Fruit fly (Drosophila melanogaster): ENCODE results near the gene cpx.

cpx gene

DNA sequence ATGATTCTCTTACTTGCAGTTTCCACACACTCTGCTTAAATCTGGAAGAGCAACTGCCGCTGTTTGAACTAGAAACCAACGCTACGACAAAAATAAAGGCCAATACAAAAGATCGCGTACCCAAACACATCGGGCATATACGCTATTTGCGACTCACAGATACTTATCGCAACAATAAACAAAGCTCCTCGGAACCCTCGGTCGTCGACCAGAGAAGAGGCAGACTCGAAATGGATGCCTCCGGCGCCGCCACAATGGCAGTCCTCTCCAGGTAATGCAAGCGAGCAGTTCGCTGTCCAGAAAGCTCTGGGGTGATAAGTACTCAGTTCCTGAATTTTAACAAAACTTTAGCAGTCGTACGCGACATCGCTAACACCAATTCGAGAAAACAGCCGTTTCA lies 43.5 kb upstream of the cpx start:
- TF ChIP-seq Jra (GFP tag; optimal IDR thresholded peaks at IDR 0.05) (peak; percentile 10), brk (GFP tag; optimal IDR thresholded peaks at IDR 0.05) (no peak), Dfd (GFP tag; optimal IDR thresholded peaks at IDR 0.05) (no peak), br (GFP tag; optimal IDR thresholded peaks at IDR 0.05) (peak; percentile 40), Vsx2 (GFP tag; optimal IDR thresholded peaks at IDR 0.05; ENCODE audit: partially characterized antibody) (no peak), rgr (GFP tag; optimal IDR thresholded peaks at IDR 0.05) (peak; percentile 5), h (GFP tag; optimal IDR thresholded peaks at IDR 0.05) (peak; percentile 32), pan (optimal IDR thresholded peaks at IDR 0.05) (no peak), Mio (GFP tag; optimal IDR thresholded peaks at IDR 0.05) (no peak), Hr83 (GFP tag; optimal IDR thresholded peaks at IDR 0.05; ENCODE audit: poor library complexity, severe bottlenecking) (peak; percentile 81), ey (GFP tag; optimal IDR thresholded peaks at IDR 0.05) (no peak), CG32264 (GFP tag; optimal IDR thresholded peaks at IDR 0.05) (no peak), Dif (GFP tag; optimal IDR thresholded peaks at IDR 0.05; ENCODE audit: partially characterized antibody) (peak; percentile 56), sage (GFP tag; optimal IDR thresholded peaks at IDR 0.05) (no peak), Sp1 (GFP tag; optimal IDR thresholded peaks at IDR 0.05) (peak; percentile 14), psq (GFP tag; optimal IDR thresholded peaks at IDR 0.05) (no peak), Abd-B (GFP tag; optimal IDR thresholded peaks at IDR 0.05) (no peak), jim (GFP tag; optimal IDR thresholded peaks at IDR 0.05) (no peak)

DNA sequence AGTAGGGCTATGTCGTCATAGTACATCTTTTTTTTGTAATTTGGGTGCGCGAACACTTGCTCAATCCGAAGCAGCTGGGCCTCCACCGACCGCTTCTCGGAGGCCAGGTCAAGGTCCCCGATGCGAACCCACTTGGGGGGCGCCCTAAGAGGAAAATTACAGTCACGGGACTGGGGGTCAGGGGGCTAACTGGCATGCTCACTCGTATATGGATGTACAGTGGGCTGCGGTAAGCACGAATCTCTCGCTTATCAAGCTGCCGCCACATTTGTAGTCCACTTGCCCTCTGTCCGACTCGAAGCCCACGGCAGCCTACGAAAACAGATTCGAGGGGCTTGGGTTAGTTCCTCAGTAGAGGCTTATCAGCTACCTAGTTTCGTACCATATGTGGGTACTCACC lies 38.2 kb upstream of the cpx start:
- TF ChIP-seq usp (GFP tag; optimal IDR thresholded peaks at IDR 0.05) (no peak), ey (GFP tag; optimal IDR thresholded peaks at IDR 0.05) (no peak), N (GFP tag; optimal IDR thresholded peaks at IDR 0.05) (no peak)

DNA sequence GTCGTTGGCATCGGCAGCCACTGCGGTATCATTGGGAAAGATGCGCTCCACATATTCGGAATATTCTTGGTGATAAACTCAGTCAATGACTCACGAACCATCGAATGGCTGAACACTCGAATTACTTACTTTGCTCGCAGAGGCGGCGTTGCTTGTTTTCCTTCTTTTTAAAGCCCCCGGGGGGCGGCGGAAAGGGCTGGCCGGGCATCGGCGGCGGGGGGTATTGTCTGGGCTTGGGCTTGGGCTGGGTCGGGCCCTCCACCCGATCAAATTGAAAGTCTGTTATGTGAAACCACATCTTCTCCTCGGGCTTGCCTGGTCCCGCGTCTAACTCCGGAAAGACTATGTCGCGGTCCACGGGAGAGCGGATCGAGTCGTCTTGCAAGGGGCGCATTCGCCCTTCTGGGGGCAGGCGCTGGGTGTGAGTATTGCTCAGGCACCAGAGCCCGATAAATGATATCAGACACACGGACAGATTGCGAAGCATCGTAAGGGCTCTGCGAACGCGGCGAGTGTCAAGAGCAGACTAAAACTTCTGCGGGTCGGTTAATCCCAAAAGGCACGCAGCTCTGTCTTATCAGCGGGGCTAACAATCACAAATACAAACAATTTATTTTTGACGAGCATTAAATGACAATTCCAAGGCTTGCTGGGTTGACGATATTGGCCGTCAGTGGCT lies 37.7 kb upstream of the cpx start, which contains the start of gene CG14642:
CG14642 (minus strand) TSS at position 509 of the 679 bp plus-strand sequence.
- TF ChIP-seq ey (GFP tag; optimal IDR thresholded peaks at IDR 0.05), result no peak
- peak; percentile 99 for TF ChIP-seq Dfd (GFP tag; optimal IDR thresholded peaks at IDR 0.05)
- TF ChIP-seq Rel (GFP tag; optimal IDR thresholded peaks at IDR 0.05), result no peak
- TF ChIP-seq Rel (tag; optimal IDR thresholded peaks at IDR 0.05), result peak; percentile 47
- no peak for TF ChIP-seq jim (GFP tag; optimal IDR thresholded peaks at IDR 0.05)

DNA sequence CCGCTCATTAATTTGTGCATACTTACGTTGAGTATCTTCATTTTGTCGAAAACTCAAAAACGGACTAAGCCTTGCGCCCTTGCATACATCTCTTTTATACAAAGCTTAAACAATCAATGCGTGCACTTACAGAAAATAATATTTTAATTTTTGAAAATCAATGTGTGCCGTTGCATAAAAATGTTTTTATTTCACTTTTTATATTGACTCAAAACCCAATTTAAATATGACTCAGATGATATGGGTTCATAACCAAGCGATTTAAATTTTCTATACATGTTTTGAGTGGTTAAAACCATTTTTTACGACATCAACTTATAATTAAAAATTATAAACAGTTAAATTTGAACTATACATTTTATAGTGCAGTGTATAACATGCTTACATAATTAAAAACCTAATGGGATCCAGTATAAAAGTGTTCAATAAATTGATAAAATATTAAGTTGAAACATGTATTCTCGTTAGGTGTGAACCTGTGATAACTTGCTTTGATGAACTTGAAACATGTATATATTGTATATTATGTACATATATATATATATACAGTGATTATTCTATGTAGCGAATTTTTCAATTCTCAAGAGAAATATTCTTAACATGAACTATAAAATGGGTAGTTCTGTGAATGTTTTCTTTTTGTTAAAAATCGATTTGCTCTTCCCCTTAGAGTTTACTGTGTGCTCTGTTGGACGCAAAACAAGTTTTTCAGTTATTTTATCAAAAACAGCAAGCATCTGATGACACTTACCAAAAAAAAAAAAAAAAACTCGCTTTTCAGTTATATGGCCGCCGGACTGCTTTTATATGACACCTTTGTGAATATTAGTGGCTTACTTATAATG lies 36.7 kb upstream of the cpx start, which contains the start of gene CG34305:
CG34305 (minus strand) TSS at position 51 of the 845 bp plus-strand sequence.
- TF ChIP-seq rgr (GFP tag; optimal IDR thresholded peaks at IDR 0.05) (peak; percentile 48), CrebA (GFP tag; optimal IDR thresholded peaks at IDR 0.05; ENCODE audit: borderline replicate concordance) (no peak), Hr83 (GFP tag; optimal IDR thresholded peaks at IDR 0.05; ENCODE audit: poor library complexity, severe bottlenecking) (no peak), brk (GFP tag; optimal IDR thresholded peaks at IDR 0.05) (peak; percentile 37), usp (GFP tag; optimal IDR thresholded peaks at IDR 0.05) (no peak), psq (GFP tag; optimal IDR thresholded peaks at IDR 0.05) (peak; percentile 17), dsf (GFP tag; optimal IDR thresholded peaks at IDR 0.05; ENCODE audit: borderline replicate concordance) (no peak), Rel (GFP tag; optimal IDR thresholded peaks at IDR 0.05) (no peak), Rel (tag; optimal IDR thresholded peaks at IDR 0.05) (no peak), CG32264 (GFP tag; optimal IDR thresholded peaks at IDR 0.05) (no peak), tai (GFP tag; optimal IDR thresholded peaks at IDR 0.05) (no peak), Sp1 (GFP tag; optimal IDR thresholded peaks at IDR 0.05) (peak; percentile 69), woc (GFP tag; optimal IDR thresholded peaks at IDR 0.05) (no peak), Hnf4 (GFP tag; optimal IDR thresholded peaks at IDR 0.05) (peak; percentile 27), Jra (GFP tag; optimal IDR thresholded peaks at IDR 0.05) (peak; percentile 41), fru (GFP tag; optimal IDR thresholded peaks at IDR 0.05) (peak; percentile 36), br (GFP tag; optimal IDR thresholded peaks at IDR 0.05) (peak; percentile 2), HLH106 (tag; optimal IDR thresholded peaks at IDR 0.05) (peak; percentile 67), dl (GFP tag; optimal IDR thresholded peaks at IDR 0.05; ENCODE audit: insufficient read depth in 1 of 2, partially characterized antibody in 2 of 2) (no peak), CG9705 (GFP tag; optimal IDR thresholded peaks at IDR 0.05) (peak; percentile 38), Mio (GFP tag; optimal IDR thresholded peaks at IDR 0.05) (no peak), OdsH (GFP tag; optimal IDR thresholded peaks at IDR 0.05) (peak; percentile 40), Dfd (GFP tag; optimal IDR thresholded peaks at IDR 0.05) (peak; percentile 47), h (GFP tag; optimal IDR thresholded peaks at IDR 0.05) (peak; percentile 61), Hr78 (GFP tag; optimal IDR thresholded peaks at IDR 0.05) (no peak), ey (GFP tag; optimal IDR thresholded peaks at IDR 0.05) (peak; percentile 26), sv (GFP tag; optimal IDR thresholded peaks at IDR 0.05) (no peak), foxo (GFP tag; optimal IDR thresholded peaks at IDR 0.05) (peak in 1 of 2 experiments; percentile 53), pan (optimal IDR thresholded peaks at IDR 0.05) (no peak), dmrt93B (GFP tag; optimal IDR thresholded peaks at IDR 0.05) (no peak)

All from whole organism, wandering third instar larva.